Fruit fly (Drosophila melanogaster): ENCODE measurements around the gene bcn92.
A peak's percentile ranks its signal among the peaks of the same experiment; 100 is the strongest.

Gene bcn92

DNA sequence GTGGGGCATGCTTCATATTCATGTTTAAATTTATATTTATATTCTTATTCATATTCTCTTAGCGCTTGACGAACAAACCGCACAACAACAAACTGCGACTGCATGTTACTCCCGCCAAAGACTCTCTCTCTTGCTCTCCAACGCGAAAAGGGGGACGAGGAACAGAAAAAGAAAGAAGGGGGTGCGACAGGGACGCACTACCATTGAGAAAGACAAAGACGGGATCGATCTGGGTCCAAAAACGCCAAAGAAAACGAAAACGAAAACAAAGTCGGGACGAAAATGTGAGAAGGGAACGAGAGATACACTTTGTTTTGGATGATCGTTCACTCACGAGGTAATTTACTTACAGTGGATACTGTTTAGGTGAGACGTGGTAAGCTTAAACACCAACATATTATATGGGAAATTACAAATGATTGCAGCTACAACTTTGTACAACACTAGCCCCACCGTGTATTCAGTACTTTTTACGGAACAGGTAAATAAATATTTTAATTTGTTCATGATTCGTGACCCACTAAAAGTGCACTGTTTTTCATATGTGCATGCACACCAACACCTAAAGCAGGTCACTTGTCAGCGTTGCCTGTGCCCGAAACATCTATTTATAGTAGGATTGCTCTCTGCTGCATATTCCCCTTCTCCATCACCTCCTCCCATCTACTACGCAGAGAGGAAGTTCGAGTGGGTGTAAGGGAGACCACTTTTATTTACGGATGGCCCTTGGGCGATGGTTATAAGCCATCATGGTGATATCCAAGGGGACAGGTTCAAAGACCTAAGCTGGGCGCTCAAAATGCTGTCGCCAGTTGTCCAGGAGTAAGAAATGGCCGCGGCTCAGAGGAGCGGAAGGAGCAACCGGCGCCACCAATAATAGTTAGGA is 27.5 kb downstream of the bcn92 start (continued):
- TF ChIP-seq CG17829 (tag; optimal IDR thresholded peaks at IDR 0.05) (peak; percentile 45), CG2712 (tag; optimal IDR thresholded peaks at IDR 0.05) (peak; percentile 58), D19B (GFP tag; optimal IDR thresholded peaks at IDR 0.05) (no peak), gcm (GFP tag; optimal IDR thresholded peaks at IDR 0.05) (peak; percentile 23), Drgx (GFP tag; IDR thresholded peaks at IDR 0.05) (peak; percentile 67), tup (GFP tag; optimal IDR thresholded peaks at IDR 0.05) (no peak), cg (GFP tag; optimal IDR thresholded peaks at IDR 0.05) (peak; percentile 9), CG15696 (tag; optimal IDR thresholded peaks at IDR 0.05) (peak; percentile 27), Mrtf (GFP tag; IDR thresholded peaks at IDR 0.05) (no peak), tio (GFP tag; optimal IDR thresholded peaks at IDR 0.05) (no peak), pfk (GFP tag; optimal IDR thresholded peaks at IDR 0.05) (no peak), CG11695 (GFP tag; IDR thresholded peaks at IDR 0.05) (0 out of 3 replicates have a peak, but pooled peaks have one; percentile 43), CG5180 (GFP tag; optimal IDR thresholded peaks at IDR 0.05) (no peak), Hr78 (GFP tag; optimal IDR thresholded peaks at IDR 0.05) (peak in 1 of 2 experiments; percentile 10), CG6254 (GFP tag; optimal IDR thresholded peaks at IDR 0.05) (no peak), lilli (GFP tag; optimal IDR thresholded peaks at IDR 0.05) (peak; percentile 33), emc (GFP tag; optimal IDR thresholded peaks at IDR 0.05) (no peak), Ada2b (GFP tag; IDR thresholded peaks at IDR 0.05) (peak; percentile 26; the same call in 1 of the 2 replicates), sim (GFP tag; IDR thresholded peaks at IDR 0.05) (no peak), lola (GFP tag; optimal IDR thresholded peaks at IDR 0.05) (peak in 1 of 3 experiments; percentile 50), ATbp (GFP tag; optimal IDR thresholded peaks at IDR 0.05) (peak; percentile 28), slbo (GFP tag; IDR thresholded peaks at IDR 0.05) (peak; percentile 24; the same call in 1 of the 2 replicates), sna (GFP tag; IDR thresholded peaks at IDR 0.05; ENCODE audit: partially characterized antibody) (no peak), CG4424 (GFP tag; optimal IDR thresholded peaks at IDR 0.05) (peak; percentile 50), CG2120 (GFP tag; optimal IDR thresholded peaks at IDR 0.05) (peak; percentile 12), CG4730 (GFP tag; IDR thresholded peaks at IDR 0.05) (0 out of 2 replicates have a peak, but pooled peaks have one; percentile 8), HLHmδ (GFP tag; optimal IDR thresholded peaks at IDR 0.05) (no peak), Lpt (GFP tag; optimal IDR thresholded peaks at IDR 0.05) (no peak), dimm (GFP tag; IDR thresholded peaks at IDR 0.05) (no peak), lov (optimal IDR thresholded peaks at IDR 0.05) (no peak), lov (GFP tag; IDR thresholded peaks at IDR 0.05) (0 out of 3 replicates have a peak, but pooled peaks have one; percentile 11), CG10654 (GFP tag; optimal IDR thresholded peaks at IDR 0.05) (no peak), cas (GFP tag; IDR thresholded peaks at IDR 0.05) (no peak), tna (GFP tag; IDR thresholded peaks at IDR 0.05; ENCODE audit: partially characterized antibody) (no peak), sc (optimal IDR thresholded peaks at IDR 0.05) (no peak), sc (GFP tag; optimal IDR thresholded peaks at IDR 0.05) (peak; percentile 37), D19A (tag; optimal IDR thresholded peaks at IDR 0.05) (peak; percentile 76), CG1233 (GFP tag; optimal IDR thresholded peaks at IDR 0.05) (peak; percentile 26), CG8290 (GFP tag; optimal IDR thresholded peaks at IDR 0.05) (no peak), CG8290 (tag; optimal IDR thresholded peaks at IDR 0.05) (peak in 1 of 2 experiments; percentile 7), Dad (GFP tag; optimal IDR thresholded peaks at IDR 0.05) (no peak), knrl (GFP tag; IDR thresholded peaks at IDR 0.05; ENCODE audit: partially characterized antibody) (no peak), CG11723 (GFP tag; optimal IDR thresholded peaks at IDR 0.05) (no peak), jigr1 (GFP tag; IDR thresholded peaks at IDR 0.05) (no peak), ftz-f1 (GFP tag; optimal IDR thresholded peaks at IDR 0.05) (no peak), CG3163 (GFP tag; optimal IDR thresholded peaks at IDR 0.05) (peak; percentile 13), gcm2 (GFP tag; optimal IDR thresholded peaks at IDR 0.05) (no peak), odd (GFP tag; optimal IDR thresholded peaks at IDR 0.05) (peak; percentile 15), ken (GFP tag; IDR thresholded peaks at IDR 0.05) (peak; percentile 51; the same call in 1 of the 3 replicates)

All from whole organism, embryonic.